Worm (Caenorhabditis elegans) whole organism, midembryonic: ENCODE data around the gene F32H5.3.

Source experiments
- cog-1 ChIP-seq: sonication (generic microtip); optimal IDR thresholded peaks from 2 replicates; lab custom pipeline; 2016; ENCODE audit warnings: missing genetic modification characterization, missing compliant biosample characterization
- flt-1 ChIP-seq: fragments of 200-800 bp; sonication (Bioruptor generic); IDR thresholded peaks from 2 replicates; pipeline ENCODE4 v1.3.6; 2022; ENCODE audit warnings: missing genetic modification characterization, missing compliant biosample characterization
- med-1 ChIP-seq: sonication (generic microtip); optimal IDR thresholded peaks from 2 replicates; lab custom pipeline; 2017; ENCODE audit warnings: missing genetic modification characterization, mild to moderate bottlenecking, missing compliant biosample characterization, antibody characterized with exemption, missing genetic modification reagents; ENCODE audit not compliant: insufficient read depth
- ztf-29 ChIP-seq: fragments of 200-800 bp; sonication (Bioruptor generic); IDR thresholded peaks from 2 replicates; pipeline ENCODE4 v1.3.6; 2022; ENCODE audit warnings: missing genetic modification reagents, missing genetic modification characterization, missing compliant biosample characterization

ce11 chrV:13312210-13312676, 46.9 kb upstream of the F32H5.3 start, which contains the start of gene nasp-2:
- TF ChIP-seq flt-1 (GFP tag; lab: Robert Waterston, UW) (no peak), ztf-29 (GFP tag; lab: Robert Waterston, UW) (no peak), cog-1 (tag; lab: Kevin White, UChicago) (no peak), med-1 (GFP tag; lab: Kevin White, UChicago) (no peak)
